Fruit fly (Drosophila melanogaster) whole organism: ENCODE measurements around the gene CG13050.

Experiments used
- CG8478 ChIP-seq: fragments of >200 bp; optimal IDR thresholded peaks from 2 replicates; lab custom pipeline; 2018; ENCODE audit warnings: inconsistent platforms
- Dll ChIP-seq: fragments of >200 bp; optimal IDR thresholded peaks from 2 replicates; lab custom pipeline; 2017
- EcR ChIP-seq, 2 experiments: fragments of >200 bp; optimal IDR thresholded peaks; 2 replicates each; lab custom pipeline; 2017; ENCODE audit warnings: missing biosample characterization in 2 of 2, missing genetic modification characterization in 2 of 2, missing genetic modification reagents in 2 of 2
- usp ChIP-seq: fragments of >200 bp; optimal IDR thresholded peaks from 2 replicates; lab custom pipeline; 2017; ENCODE audit warnings: missing biosample characterization, missing genetic modification characterization, mixed read lengths

- TF ChIP-seq usp (GFP tag; lab: Kevin White, UChicago) (no peak), Dll (lab: Kevin White, UChicago) (no peak), EcR (GFP tag; optimal IDR thresholded peaks at IDR 0.05; lab: Kevin White, UChicago) (no peak), CG8478 (lab: Kevin White, UChicago) (no peak)
Observed at dm6 chr3L:16277135-16277534, 1.9 kb downstream of the CG13050 start, which contains the start of gene CG13065.
